Worm (Caenorhabditis elegans) whole organism, late embryonic: ENCODE results near the gene R52.6.

ENCODE experiments used
- ahr-1 ChIP-seq: sonication (generic microtip); optimal IDR thresholded peaks from 2 replicates; lab custom pipeline; 2016; ENCODE audit warnings: missing genetic modification characterization, missing compliant biosample characterization
- ama-1 ChIP-seq: fragments of 150-350 bp; optimal IDR thresholded peaks from 2 replicates; lab custom pipeline; 2014
- hlh-6 ChIP-seq: sonication (generic microtip); optimal IDR thresholded peaks from 2 replicates; lab custom pipeline; 2016; ENCODE audit warnings: missing genotype, missing genetic modification characterization, missing compliant biosample characterization
- lin-11 ChIP-seq: fragments of 200-800 bp; sonication (Bioruptor generic); optimal IDR thresholded peaks from 2 replicates; lab custom pipeline; 2018; ENCODE audit warnings: mild to moderate bottlenecking, missing genetic modification characterization, missing compliant biosample characterization
- nfya-1 ChIP-seq: sonication (generic microtip); optimal IDR thresholded peaks from 2 replicates; lab custom pipeline; 2017; ENCODE audit warnings: missing genetic modification characterization, mild to moderate bottlenecking, missing compliant biosample characterization, antibody characterized with exemption, moderate library complexity
- pag-3 ChIP-seq: sonication (generic microtip); optimal IDR thresholded peaks from 2 replicates; lab custom pipeline; 2016; ENCODE audit warnings: missing compliant biosample characterization, missing genetic modification characterization, borderline replicate concordance
- pqm-1 ChIP-seq: sonication (generic microtip); optimal IDR thresholded peaks from 2 replicates; lab custom pipeline; 2016; ENCODE audit warnings: missing genetic modification characterization, missing compliant biosample characterization

DNA sequence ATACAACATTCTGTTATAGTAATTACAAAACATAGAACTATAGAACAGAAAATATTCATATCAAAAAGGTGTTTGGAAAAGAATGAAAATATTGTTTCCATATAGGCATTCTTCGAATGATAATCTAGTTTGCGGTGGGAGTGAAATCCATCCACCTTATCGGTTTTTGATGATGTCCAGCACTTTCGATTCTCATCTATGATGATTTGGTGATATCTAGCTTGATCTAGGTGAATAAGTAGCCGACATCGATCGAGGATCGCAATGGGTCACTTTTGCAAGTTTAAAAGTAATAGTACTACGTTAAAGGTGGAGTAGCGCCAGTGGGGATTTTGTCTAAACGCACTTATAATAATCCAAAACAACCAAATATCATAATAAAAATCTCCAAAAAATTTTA lies at the start of gene R52.6:
- no peak for TF ChIP-seq nfya-1 (tag; lab: Kevin White, UChicago)
- no peak for TF ChIP-seq hlh-6 (tag; lab: Kevin White, UChicago)
- no peak for TF ChIP-seq ama-1 (lab: Kevin White, UChicago)
- no peak for TF ChIP-seq lin-11 (tag; lab: Kevin White, UChicago)
- no peak for TF ChIP-seq ahr-1 (tag; lab: Kevin White, UChicago)
- TF ChIP-seq pqm-1: no peak
- TF ChIP-seq pag-3 (tag; lab: Kevin White, UChicago): no peak
